Fruit fly (Drosophila melanogaster) whole organism: ENCODE data around the gene CG32651.

Source experiments
- Dll ChIP-seq: fragments of >200 bp; optimal IDR thresholded peaks from 2 replicates; lab custom pipeline; 2017
- EcR ChIP-seq, 2 experiments: fragments of >200 bp; optimal IDR thresholded peaks; 2 replicates each; lab custom pipeline; 2017; ENCODE audit warnings: missing biosample characterization in 2 of 2, missing genetic modification characterization in 2 of 2, missing genetic modification reagents in 2 of 2
- psq ChIP-seq: fragments of >200 bp; optimal IDR thresholded peaks from 2 replicates; lab custom pipeline; 2017

DNA sequence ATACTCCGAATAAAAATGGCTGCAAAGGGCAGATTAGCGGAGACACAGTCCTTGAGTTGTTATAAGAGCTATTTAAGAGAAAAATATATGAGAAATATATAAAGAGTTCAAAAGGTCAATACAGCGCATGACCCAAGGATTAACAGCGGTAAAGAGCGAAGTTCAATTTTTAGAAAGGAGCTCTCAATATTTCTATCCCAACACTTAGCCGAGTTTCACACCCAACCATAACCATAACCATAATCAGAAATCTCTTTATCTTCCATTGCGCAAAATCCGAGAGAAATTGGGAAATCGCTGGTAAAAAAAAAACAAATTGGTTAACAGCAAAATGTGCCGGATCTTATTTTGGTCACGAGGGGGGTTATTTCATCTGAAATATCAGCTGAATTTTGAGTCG is 19.1 kb downstream of the CG32651 start:
- TF ChIP-seq psq (lab: Kevin White, UChicago), result no peak
- TF ChIP-seq EcR (GFP tag; optimal IDR thresholded peaks at IDR 0.05; lab: Kevin White, UChicago), result no peak
- no peak for TF ChIP-seq Dll (lab: Kevin White, UChicago)
